Worm (Caenorhabditis elegans) whole organism, late embryonic: ENCODE measurements around the gene F53B1.3.

Experiments
- F13H6.1 ChIP-seq: sonication (generic microtip); optimal IDR thresholded peaks from 2 replicates; lab custom pipeline; 2016; ENCODE audit warnings: missing genetic modification characterization, missing compliant biosample characterization
- T23F11.4 ChIP-seq: fragments of 200-800 bp; sonication (Bioruptor generic); optimal IDR thresholded peaks from 2 replicates; lab custom pipeline; 2018; ENCODE audit warnings: mild to moderate bottlenecking, missing genetic modification characterization, missing compliant biosample characterization
- dmd-4 ChIP-seq: sonication (generic microtip); optimal IDR thresholded peaks from 2 replicates; lab custom pipeline; 2016; ENCODE audit warnings: borderline replicate concordance, missing genetic modification characterization, missing compliant biosample characterization
- lin-11 ChIP-seq: fragments of 200-800 bp; sonication (Bioruptor generic); optimal IDR thresholded peaks from 2 replicates; lab custom pipeline; 2018; ENCODE audit warnings: mild to moderate bottlenecking, missing genetic modification characterization, missing compliant biosample characterization
- pag-3 ChIP-seq: sonication (generic microtip); optimal IDR thresholded peaks from 2 replicates; lab custom pipeline; 2016; ENCODE audit warnings: missing compliant biosample characterization, missing genetic modification characterization, borderline replicate concordance
- pha-4 ChIP-seq: fragments of 150-350 bp; optimal IDR thresholded peaks from 2 replicates; lab custom pipeline; 2018; ENCODE audit warnings: missing biosample characterization, missing genetic modification reagents, missing genetic modification characterization
- tbx-2 ChIP-seq: sonication (generic microtip); optimal IDR thresholded peaks from 2 replicates; lab custom pipeline; 2016; ENCODE audit warnings: missing genetic modification characterization, missing compliant biosample characterization
- unc-3 ChIP-seq, 2 experiments: fragments of 200-800 bp in 1 of 2; sonication (Bioruptor generic) in 1 of 2; sonication (generic microtip) in 1 of 2; conservative IDR thresholded peaks in 1 of 2; optimal IDR thresholded peaks in 1 of 2; 2 replicates each; pipeline versions ENCODE4 v1.3.6 to Lab custom; 2016 to 2022; ENCODE audit warnings: missing compliant biosample characterization in 2 of 2, missing genetic modification characterization in 2 of 2, missing genetic modification reagents in 1 of 2
- unc-55 ChIP-seq: sonication (generic microtip); optimal IDR thresholded peaks from 2 replicates; lab custom pipeline; 2017; ENCODE audit warnings: missing biosample characterization, missing genetic modification reagents, missing genetic modification characterization
- zip-5 ChIP-seq: sonication (generic microtip); optimal IDR thresholded peaks from 2 replicates; lab custom pipeline; 2016; ENCODE audit warnings: missing genetic modification characterization, missing compliant biosample characterization

DNA sequence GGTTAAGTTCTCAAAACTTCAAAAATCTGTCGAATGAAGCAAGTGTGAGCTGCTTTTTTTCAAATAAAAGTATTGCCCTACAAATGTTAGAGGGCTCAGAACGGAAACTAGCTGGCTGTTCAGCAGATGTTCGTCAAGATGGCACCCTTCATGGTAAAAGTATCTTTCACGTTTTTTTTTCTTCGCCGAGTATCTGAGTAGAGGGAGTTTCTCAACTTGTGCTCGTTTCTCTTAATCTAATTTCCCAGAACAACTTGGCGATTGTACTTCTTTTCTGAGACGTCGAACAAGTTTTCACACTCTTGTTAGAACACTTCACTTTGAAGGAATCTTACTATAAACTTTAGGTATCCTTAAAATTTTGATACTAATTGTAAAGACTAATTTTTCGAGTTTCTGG lies 17.7 kb upstream of the F53B1.3 start:
- TF ChIP-seq F13H6.1 (no peak), lin-11 (no peak), pha-4 (tag; lab: Kevin White, UChicago) (no peak), T23F11.4 (GFP tag; lab: Kevin White, UChicago) (no peak), unc-55 (no peak), dmd-4 (tag; lab: Kevin White, UChicago) (no peak), pag-3 (tag; lab: Kevin White, UChicago) (no peak), tbx-2 (tag; lab: Kevin White, UChicago) (no peak), unc-3 (GFP tag; conservative IDR thresholded peaks at IDR 0.05; lab: Robert Waterston, UW) (no peak), unc-3 (tag; optimal IDR thresholded peaks at IDR 0.05; lab: Kevin White, UChicago) (no peak), zip-5 (tag; lab: Kevin White, UChicago) (no peak)
